Fruit fly (Drosophila melanogaster) whole organism, pupa: ENCODE measurements around the gene hd.

Experiments used
- CG15710 ChIP-seq: fragments of 200-800 bp; sonication (Bioruptor generic); optimal IDR thresholded peaks from 2 replicates; lab custom pipeline; 2018; ENCODE audit warnings: missing biosample characterization, mild to moderate bottlenecking, missing genetic modification characterization, moderate library complexity
- CG17806 ChIP-seq: fragments of 200-800 bp; sonication (Bioruptor generic); optimal IDR thresholded peaks from 2 replicates; lab custom pipeline; 2018; ENCODE audit warnings: missing biosample characterization, mild to moderate bottlenecking, missing genetic modification characterization, moderate library complexity
- CG4496 ChIP-seq: fragments of 200-800 bp; sonication (Bioruptor generic); IDR thresholded peaks from 3 replicates; pipeline ENCODE4 v1.3.6; 2022; ENCODE audit warnings: missing biosample characterization, missing genetic modification characterization
- CG8159 ChIP-seq: fragments of 200-800 bp; sonication (Bioruptor generic); optimal IDR thresholded peaks from 3 replicates; lab custom pipeline; 2018; ENCODE audit warnings: missing biosample characterization, mild to moderate bottlenecking, missing genetic modification characterization, moderate library complexity
- CG8301 ChIP-seq: fragments of 200-800 bp; sonication (Bioruptor generic); optimal IDR thresholded peaks from 2 replicates; lab custom pipeline; 2018; ENCODE audit warnings: missing biosample characterization, mild to moderate bottlenecking, missing genetic modification characterization
- Ets98B ChIP-seq: fragments of 200-800 bp; sonication (Bioruptor generic); IDR thresholded peaks from 2 replicates; pipeline ENCODE4 v1.3.6; 2022; ENCODE audit warnings: missing biosample characterization, missing genetic modification characterization
- Pif1A ChIP-seq: fragments of 200-800 bp; sonication (Bioruptor generic); optimal IDR thresholded peaks from 3 replicates; lab custom pipeline; 2016; ENCODE audit warnings: missing biosample characterization, missing genetic modification characterization
- Pif1B ChIP-seq: fragments of 200-800 bp; sonication (Bioruptor generic); optimal IDR thresholded peaks from 3 replicates; lab custom pipeline; 2016; ENCODE audit warnings: missing biosample characterization, missing genetic modification characterization
- fd96Ca ChIP-seq: fragments of 200-800 bp; sonication (Bioruptor generic); IDR thresholded peaks from 3 replicates; pipeline ENCODE4 v1.3.6; 2022; ENCODE audit warnings: missing biosample characterization, missing genetic modification characterization
- rn ChIP-seq: fragments of 200-800 bp; sonication (Bioruptor generic); IDR thresholded peaks from 2 replicates; pipeline ENCODE4 v1.3.6; 2022; ENCODE audit warnings: missing biosample characterization, missing genetic modification characterization

DNA sequence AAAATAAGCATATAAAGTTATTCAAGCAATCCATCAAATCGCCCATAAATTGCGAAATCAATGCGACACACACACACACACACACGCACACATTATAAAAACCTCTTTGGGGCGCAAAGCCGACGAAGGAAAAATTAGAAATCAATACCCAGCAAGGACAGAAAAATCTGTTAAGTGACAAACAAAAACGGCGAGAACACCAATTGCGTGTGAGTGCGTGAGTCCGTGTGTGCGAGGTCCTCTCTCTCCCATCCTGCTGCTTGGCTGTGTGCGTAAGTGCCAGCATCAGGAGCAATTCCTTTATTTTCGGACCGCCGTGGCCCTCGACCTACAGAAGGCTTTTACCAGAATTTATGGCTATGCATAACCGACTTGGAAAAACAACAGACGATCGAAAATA is 37.5 kb upstream of the hd start, which contains the start of gene Orco:
- no peak for TF ChIP-seq Pif1B
- no peak for TF ChIP-seq CG8301 (tag; lab: Kevin White, UChicago)
- no peak for TF ChIP-seq Pif1A
- TF ChIP-seq CG17806 (tag; lab: Kevin White, UChicago), result no peak
- no peak for TF ChIP-seq CG15710 (tag; lab: Kevin White, UChicago)
- no peak for TF ChIP-seq fd96Ca (GFP tag; lab: Robert Waterston, UW)
- TF ChIP-seq Ets98B (GFP tag; lab: Robert Waterston, UW), result no peak
- TF ChIP-seq CG8159 (tag; lab: Kevin White, UChicago), result no peak
- no peak for TF ChIP-seq CG4496
- TF ChIP-seq rn, result no peak
